Worm (Caenorhabditis elegans) whole organism, young adult: Measurements from ENCODE around the gene B0336.7.
A peak's percentile ranks its signal among the peaks of the same experiment; 100 is the strongest.

ENCODE experiments used
- B0035.1 ChIP-seq: sonication (generic microtip); optimal IDR thresholded peaks from 2 replicates; lab custom pipeline; 2016; ENCODE audit warnings: missing genetic modification characterization, mild to moderate bottlenecking, missing compliant biosample characterization, missing genotype, missing genetic modification reagents
- B0261.1 ChIP-seq: sonication (generic microtip); optimal IDR thresholded peaks from 2 replicates; lab custom pipeline; 2016; ENCODE audit warnings: mild to moderate bottlenecking, missing genetic modification characterization, moderate library complexity, missing compliant biosample characterization
- F33H1.4 ChIP-seq: fragments of 200-800 bp; sonication (Bioruptor generic); IDR thresholded peaks from 2 replicates; pipeline ENCODE4 v1.3.6; 2022; ENCODE audit warnings: missing genetic modification reagents, missing genetic modification characterization, missing compliant biosample characterization
- F39B2.1 ChIP-seq: fragments of 200-800 bp; sonication (Bioruptor generic); IDR thresholded peaks from 2 replicates; pipeline ENCODE4 v1.3.6; 2022; ENCODE audit warnings: missing genetic modification reagents, missing genetic modification characterization, missing compliant biosample characterization
- F55B11.4 ChIP-seq: sonication (generic microtip); optimal IDR thresholded peaks from 2 replicates; lab custom pipeline; 2016; ENCODE audit warnings: missing compliant biosample characterization, missing genetic modification characterization, borderline replicate concordance; ENCODE audit not compliant: insufficient read depth
- K11D2.4 ChIP-seq: fragments of 200-800 bp; sonication (Bioruptor generic); IDR thresholded peaks from 2 replicates; pipeline ENCODE4 v1.3.6; 2022; ENCODE audit warnings: missing genetic modification reagents, missing genetic modification characterization, missing compliant biosample characterization
- T07F8.4 ChIP-seq: sonication (generic microtip); optimal IDR thresholded peaks from 2 replicates; lab custom pipeline; 2016; ENCODE audit warnings: mild to moderate bottlenecking, missing genetic modification characterization, moderate library complexity, missing compliant biosample characterization
- Y53F4B.3 ChIP-seq: fragments of 200-800 bp; sonication (Bioruptor generic); IDR thresholded peaks from 2 replicates; pipeline ENCODE4 v1.3.6; 2022; ENCODE audit warnings: missing genetic modification reagents, missing genetic modification characterization, missing compliant biosample characterization
- Y67H2A.10 ChIP-seq: fragments of 200-800 bp; sonication (Bioruptor generic); conservative IDR thresholded peaks from 2 replicates; pipeline ENCODE4 v1.3.6; 2022; ENCODE audit warnings: missing genetic modification reagents, missing genetic modification characterization, missing compliant biosample characterization
- ZK185.1 ChIP-seq: sonication (generic microtip); optimal IDR thresholded peaks from 2 replicates; lab custom pipeline; 2016; ENCODE audit warnings: mild to moderate bottlenecking, missing genetic modification characterization, missing compliant biosample characterization; ENCODE audit not compliant: poor library complexity, severe bottlenecking
- akir-1 ChIP-seq: fragments of 200-800 bp; sonication (Bioruptor generic); optimal IDR thresholded peaks from 2 replicates; lab custom pipeline; 2018; ENCODE audit warnings: mild to moderate bottlenecking, missing genetic modification characterization, moderate library complexity, missing compliant biosample characterization
- atf-7 ChIP-seq: sonication (generic microtip); optimal IDR thresholded peaks from 2 replicates; lab custom pipeline; 2017; ENCODE audit warnings: mild to moderate bottlenecking, missing genetic modification characterization, missing compliant biosample characterization
- attf-3 ChIP-seq: fragments of 200-800 bp; sonication (Bioruptor generic); conservative IDR thresholded peaks from 2 replicates; pipeline ENCODE4 v1.3.6; 2022; ENCODE audit warnings: missing genetic modification reagents, missing genetic modification characterization, missing compliant biosample characterization
- attf-5 ChIP-seq: fragments of 200-800 bp; sonication (Bioruptor generic); optimal IDR thresholded peaks from 2 replicates; lab custom pipeline; 2018; ENCODE audit warnings: mild to moderate bottlenecking, missing genetic modification characterization, missing compliant biosample characterization
- bed-1 ChIP-seq: fragments of 200-800 bp; sonication (Bioruptor generic); IDR thresholded peaks from 2 replicates; pipeline ENCODE4 v1.3.6; 2022; ENCODE audit warnings: missing genetic modification reagents, missing genetic modification characterization, missing compliant biosample characterization
- ccch-3 ChIP-seq: fragments of 200-800 bp; sonication (Bioruptor generic); optimal IDR thresholded peaks from 2 replicates; lab custom pipeline; 2018; ENCODE audit warnings: mild to moderate bottlenecking, missing genetic modification characterization, missing compliant biosample characterization
- ceh-100 ChIP-seq: fragments of 200-800 bp; sonication (Bioruptor generic); IDR thresholded peaks from 2 replicates; pipeline ENCODE4 v1.3.6; 2022; ENCODE audit warnings: missing genetic modification reagents, missing genetic modification characterization, missing compliant biosample characterization
- ceh-27 ChIP-seq: fragments of 200-800 bp; sonication (Bioruptor generic); optimal IDR thresholded peaks from 2 replicates; lab custom pipeline; 2018; ENCODE audit warnings: mild to moderate bottlenecking, missing genetic modification characterization, moderate library complexity, missing compliant biosample characterization
- die-1 ChIP-seq: sonication (generic microtip); optimal IDR thresholded peaks from 2 replicates; lab custom pipeline; 2016; ENCODE audit warnings: missing genotype, mild to moderate bottlenecking, missing genetic modification characterization, missing compliant biosample characterization
- efl-1 ChIP-seq: fragments of 150-350 bp; optimal IDR thresholded peaks from 2 replicates; lab custom pipeline; 2014; ENCODE audit warnings: missing biosample characterization, missing genetic modification reagents, missing genetic modification characterization
- egl-18 ChIP-seq: fragments of 200-800 bp; sonication (Bioruptor generic); IDR thresholded peaks from 2 replicates; pipeline ENCODE4 v1.3.6; 2022; ENCODE audit warnings: missing genetic modification reagents, missing genetic modification characterization, missing compliant biosample characterization
- egl-44 ChIP-seq: fragments of 200-800 bp; sonication (Bioruptor generic); IDR thresholded peaks from 2 replicates; pipeline ENCODE4 v1.3.6; 2022; ENCODE audit warnings: missing genetic modification reagents, missing genetic modification characterization, missing compliant biosample characterization
- ets-4 ChIP-seq: fragments of 200-800 bp; sonication (Bioruptor generic); optimal IDR thresholded peaks from 2 replicates; lab custom pipeline; 2018; ENCODE audit warnings: mild to moderate bottlenecking, missing genetic modification characterization, missing compliant biosample characterization
- fkh-3 ChIP-seq: sonication (generic microtip); optimal IDR thresholded peaks from 2 replicates; lab custom pipeline; 2016; ENCODE audit warnings: mild to moderate bottlenecking, missing genetic modification characterization, missing compliant biosample characterization
- hlh-12 ChIP-seq: sonication (generic microtip); optimal IDR thresholded peaks from 2 replicates; lab custom pipeline; 2016; ENCODE audit warnings: missing genetic modification characterization, missing compliant biosample characterization
- hmg-1.2 ChIP-seq: fragments of 200-800 bp; sonication (Bioruptor generic); IDR thresholded peaks from 2 replicates; pipeline ENCODE4 v1.3.6; 2022; ENCODE audit warnings: missing genetic modification reagents, missing genetic modification characterization, missing compliant biosample characterization
- hmg-20 ChIP-seq: fragments of 200-800 bp; sonication (Bioruptor generic); IDR thresholded peaks from 2 replicates; pipeline ENCODE4 v1.3.6; 2022; ENCODE audit warnings: missing genetic modification reagents, missing genetic modification characterization, missing compliant biosample characterization
- hrde-1 ChIP-seq: sonication (generic microtip); optimal IDR thresholded peaks from 2 replicates; lab custom pipeline; 2016; ENCODE audit warnings: missing genetic modification characterization, mild to moderate bottlenecking, missing compliant biosample characterization, moderate library complexity, missing genotype, missing genetic modification reagents, borderline replicate concordance
- lag-1 ChIP-seq: fragments of 200-800 bp; sonication (Bioruptor generic); IDR thresholded peaks from 2 replicates; pipeline ENCODE4 v1.3.6; 2022; ENCODE audit warnings: missing genetic modification reagents, missing genetic modification characterization, missing compliant biosample characterization
- let-526 ChIP-seq: fragments of 200-800 bp; sonication (Bioruptor generic); IDR thresholded peaks from 2 replicates; pipeline ENCODE4 v1.3.6; 2022; ENCODE audit warnings: missing genetic modification reagents, missing genetic modification characterization, missing compliant biosample characterization
- lin-26 ChIP-seq: fragments of 200-800 bp; sonication (Bioruptor generic); IDR thresholded peaks from 2 replicates; pipeline ENCODE4 v1.3.6; 2022; ENCODE audit warnings: missing genetic modification reagents, missing genetic modification characterization, missing compliant biosample characterization
- madf-6 ChIP-seq: fragments of 200-800 bp; sonication (Bioruptor generic); IDR thresholded peaks from 2 replicates; pipeline ENCODE4 v1.3.6; 2022; ENCODE audit warnings: missing genetic modification reagents, missing genetic modification characterization, missing compliant biosample characterization
- madf-8 ChIP-seq: fragments of 200-800 bp; sonication (Bioruptor generic); conservative IDR thresholded peaks from 2 replicates; pipeline ENCODE4 v1.3.6; 2022; ENCODE audit warnings: missing genetic modification reagents, missing genetic modification characterization, missing compliant biosample characterization
- mes-4 ChIP-seq: sonication (generic microtip); optimal IDR thresholded peaks from 2 replicates; lab custom pipeline; 2016; ENCODE audit warnings: missing genotype, missing genetic modification characterization, missing compliant biosample characterization
- nfya-1 ChIP-seq: sonication (generic microtip); optimal IDR thresholded peaks from 2 replicates; lab custom pipeline; 2017; ENCODE audit warnings: antibody characterized with exemption, missing compliant biosample characterization, missing genetic modification characterization, borderline replicate concordance; ENCODE audit not compliant: insufficient read depth
- nfyb-1 ChIP-seq: fragments of 200-800 bp; sonication (Bioruptor generic); IDR thresholded peaks from 2 replicates; pipeline ENCODE4 v1.3.6; 2022; ENCODE audit warnings: missing genetic modification reagents, missing genetic modification characterization, missing compliant biosample characterization
- nhr-120 ChIP-seq: fragments of 200-800 bp; sonication (Bioruptor generic); IDR thresholded peaks from 2 replicates; pipeline ENCODE4 v1.3.6; 2022; ENCODE audit warnings: missing genetic modification characterization, missing compliant biosample characterization
- nhr-90 ChIP-seq: sonication (generic microtip); optimal IDR thresholded peaks from 2 replicates; lab custom pipeline; 2016; ENCODE audit warnings: missing genotype, mild to moderate bottlenecking, missing genetic modification characterization, missing compliant biosample characterization
- pbrm-1 ChIP-seq: fragments of 200-800 bp; sonication (Bioruptor generic); IDR thresholded peaks from 2 replicates; pipeline ENCODE4 v1.3.6; 2022; ENCODE audit warnings: missing genetic modification reagents, missing genetic modification characterization, missing compliant biosample characterization
- rec-8 ChIP-seq, 2 experiments: sonication (generic microtip); optimal IDR thresholded peaks; 2 replicates each; lab custom pipeline; 2016; ENCODE audit warnings: mild to moderate bottlenecking in 2 of 2, missing genetic modification characterization in 2 of 2, missing genetic modification reagents in 2 of 2, missing genotype in 2 of 2, missing biosample characterization in 1 of 2, missing compliant biosample characterization in 1 of 2, moderate library complexity in 1 of 2
- repo-1 ChIP-seq: sonication (generic microtip); optimal IDR thresholded peaks from 2 replicates; lab custom pipeline; 2017; ENCODE audit warnings: mild to moderate bottlenecking, missing genetic modification characterization, missing compliant biosample characterization
- rpc-1 ChIP-seq, 2 experiments: fragments of 150-350 bp in 1 of 2; sonication (generic microtip) in 1 of 2; optimal IDR thresholded peaks; 2 replicates each; lab custom pipeline; 2014 to 2018; ENCODE audit warnings: missing biosample characterization in 1 of 2, missing genetic modification characterization in 1 of 2, missing genetic modification reagents in 1 of 2, missing genotype in 1 of 2
- sea-2 ChIP-seq: fragments of 200-800 bp; sonication (Bioruptor generic); IDR thresholded peaks from 2 replicates; pipeline ENCODE4 v1.3.6; 2022; ENCODE audit warnings: missing genetic modification characterization, missing compliant biosample characterization
- snpc-3.4 ChIP-seq: sonication (generic microtip); optimal IDR thresholded peaks from 2 replicates; lab custom pipeline; 2017; ENCODE audit warnings: missing genetic modification characterization, mild to moderate bottlenecking, missing compliant biosample characterization, antibody characterized with exemption, moderate library complexity, missing genotype, missing genetic modification reagents
- somi-1 ChIP-seq: fragments of 200-800 bp; sonication (Bioruptor generic); optimal IDR thresholded peaks from 2 replicates; lab custom pipeline; 2018; ENCODE audit warnings: mild to moderate bottlenecking, missing genetic modification characterization, missing compliant biosample characterization
- unc-62 ChIP-seq: fragments of 150-350 bp; optimal IDR thresholded peaks from 2 replicates; lab custom pipeline; 2014; ENCODE audit warnings: missing biosample characterization, missing genetic modification reagents, missing genetic modification characterization
- xnd-1 ChIP-seq: sonication (generic microtip); optimal IDR thresholded peaks from 2 replicates; lab custom pipeline; 2016; ENCODE audit warnings: missing genotype, missing genetic modification reagents, missing genetic modification characterization, missing compliant biosample characterization
- zfh-2 ChIP-seq: fragments of 200-800 bp; sonication (Bioruptor generic); conservative IDR thresholded peaks from 2 replicates; pipeline ENCODE4 v1.3.6; 2022; ENCODE audit warnings: missing genetic modification reagents, missing genetic modification characterization, missing compliant biosample characterization

B0336.7 gene

DNA sequence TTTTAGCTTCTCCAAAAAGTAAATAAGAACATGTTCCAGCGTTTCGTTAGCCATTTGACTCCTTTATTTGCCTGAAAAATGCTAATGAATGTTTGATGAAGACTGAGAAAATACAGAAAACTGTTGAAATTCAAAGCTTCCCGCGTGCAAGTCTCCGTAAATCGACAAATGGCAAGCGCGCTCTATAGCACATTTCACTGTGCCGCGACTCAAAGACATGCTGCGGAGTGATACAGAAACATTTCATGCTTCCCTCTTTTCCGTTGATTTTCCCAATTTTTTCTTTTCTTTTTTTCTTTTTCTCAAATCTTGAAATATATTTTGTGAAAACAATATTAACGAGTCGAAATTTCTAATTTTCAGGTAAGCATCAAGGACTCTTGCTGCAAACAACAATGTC, 18.2 kb downstream of the B0336.7 start, which contains the start of the genes ska-3 and rps-12 (continued):
- TF ChIP-seq egl-18 (GFP tag; lab: Robert Waterston, UW) (peak; percentile 89), nfyb-1 (GFP tag; lab: Robert Waterston, UW) (peak; percentile 96), lin-26 (GFP tag; lab: Robert Waterston, UW) (no peak; the same call in 1 of the 2 replicates), snpc-3.4 (tag; lab: Kevin White, UChicago) (peak; percentile 93), unc-62 (GFP tag; lab: Kevin White, UChicago) (peak; percentile 4), B0035.1 (tag; lab: Kevin White, UChicago) (peak; percentile 43), ccch-3 (GFP tag; lab: Kevin White, UChicago) (no peak), mes-4 (tag; lab: Kevin White, UChicago) (no peak), rpc-1 (optimal IDR thresholded peaks at IDR 0.05; lab: Kevin White, UChicago) (peak; percentile 17), rpc-1 (tag; optimal IDR thresholded peaks at IDR 0.05; lab: Kevin White, UChicago) (peak; percentile 0), ceh-27 (GFP tag; lab: Kevin White, UChicago) (peak; percentile 94), bed-1 (no peak), madf-6 (GFP tag; lab: Robert Waterston, UW) (peak; percentile 95), K11D2.4 (GFP tag; lab: Robert Waterston, UW) (peak; percentile 96), hrde-1 (tag; lab: Kevin White, UChicago) (peak; percentile 57), ZK185.1 (tag; lab: Kevin White, UChicago) (peak; percentile 97), zfh-2 (no peak), nhr-90 (peak; percentile 26), F39B2.1 (GFP tag; lab: Robert Waterston, UW) (0 out of 2 replicates have a peak, but pooled peaks have one; percentile 55), sea-2 (GFP tag; lab: Robert Waterston, UW) (no peak), hmg-20 (GFP tag; lab: Robert Waterston, UW) (peak; percentile 82), Y53F4B.3 (GFP tag; lab: Robert Waterston, UW) (0 out of 2 replicates have a peak, but pooled peaks have one; percentile 23), ceh-100 (peak; percentile 83), akir-1 (no peak), hlh-12 (tag; lab: Kevin White, UChicago) (no peak), let-526 (GFP tag; lab: Robert Waterston, UW) (peak; percentile 96), T07F8.4 (no peak), Y67H2A.10 (GFP tag; lab: Robert Waterston, UW) (peak; percentile 82), repo-1 (peak; percentile 90), attf-5 (GFP tag; lab: Kevin White, UChicago) (peak; percentile 99), F33H1.4 (GFP tag; lab: Robert Waterston, UW) (peak; percentile 93), B0261.1 (tag; lab: Kevin White, UChicago) (peak; percentile 16), egl-44 (no peak), pbrm-1 (GFP tag; lab: Robert Waterston, UW) (peak; percentile 96), madf-8 (peak; percentile 77), hmg-1.2 (peak; percentile 95), lag-1 (GFP tag; lab: Robert Waterston, UW) (no peak), rec-8 (tag; optimal IDR thresholded peaks at IDR 0.05; lab: Kevin White, UChicago) (no peak), fkh-3 (tag; lab: Kevin White, UChicago) (no peak), nfya-1 (no peak), ets-4 (no peak), die-1 (tag; lab: Kevin White, UChicago) (no peak), atf-7 (peak; percentile 86), efl-1 (peak; percentile 93), somi-1 (GFP tag; lab: Kevin White, UChicago) (peak; percentile 85), F55B11.4 (tag; lab: Kevin White, UChicago) (no peak), nhr-120 (GFP tag; lab: Robert Waterston, UW) (no peak), xnd-1 (tag; lab: Kevin White, UChicago) (peak; percentile 73), attf-3 (GFP tag; lab: Robert Waterston, UW) (peak; percentile 82)
